Fruit fly (Drosophila melanogaster): ENCODE results near the gene Cp190.

The Cp190 gene

dm6 chr3R:15289828-15290641, 15.0 kb upstream of the Cp190 start:
- no peak for TF ChIP-seq CG8478 (optimal IDR thresholded peaks at IDR 0.05)
- no peak for TF ChIP-seq CTCF (optimal IDR thresholded peaks at IDR 0.05)

dm6 chr3R:15288802-15289201, 13.8 kb upstream of the Cp190 start:
- no peak for TF ChIP-seq CTCF (optimal IDR thresholded peaks at IDR 0.05)
- TF ChIP-seq CG8478 (optimal IDR thresholded peaks at IDR 0.05) = no peak

DNA sequence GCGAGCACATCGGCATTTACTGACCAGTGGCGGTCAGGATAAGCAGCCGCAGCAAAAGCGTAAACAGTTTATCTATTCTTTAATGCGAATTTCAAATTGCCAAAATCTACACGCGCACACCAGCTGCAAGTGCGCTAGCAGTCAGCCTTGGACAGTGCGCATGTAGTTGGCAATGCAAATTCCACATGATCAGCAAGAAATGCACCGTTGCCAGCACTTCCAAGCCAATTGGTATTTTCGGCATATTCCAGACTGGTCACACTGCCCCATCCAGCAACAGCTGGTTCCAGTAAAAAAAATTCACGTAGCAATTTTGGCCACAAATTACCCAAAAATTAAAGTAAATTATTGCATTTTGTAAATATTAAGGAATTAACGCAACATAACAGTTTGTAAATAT, 12.7 kb upstream of the Cp190 start:
- no peak for TF ChIP-seq CG8478 (optimal IDR thresholded peaks at IDR 0.05)
- peak; percentile 51 to 64 for TF ChIP-seq CTCF (optimal IDR thresholded peaks at IDR 0.05)

dm6 chr3R:15286693-15287041, 11.6 kb upstream of the Cp190 start:
- TF ChIP-seq CG8478 (optimal IDR thresholded peaks at IDR 0.05) = no peak
- TF ChIP-seq CTCF (optimal IDR thresholded peaks at IDR 0.05) = no peak

DNA sequence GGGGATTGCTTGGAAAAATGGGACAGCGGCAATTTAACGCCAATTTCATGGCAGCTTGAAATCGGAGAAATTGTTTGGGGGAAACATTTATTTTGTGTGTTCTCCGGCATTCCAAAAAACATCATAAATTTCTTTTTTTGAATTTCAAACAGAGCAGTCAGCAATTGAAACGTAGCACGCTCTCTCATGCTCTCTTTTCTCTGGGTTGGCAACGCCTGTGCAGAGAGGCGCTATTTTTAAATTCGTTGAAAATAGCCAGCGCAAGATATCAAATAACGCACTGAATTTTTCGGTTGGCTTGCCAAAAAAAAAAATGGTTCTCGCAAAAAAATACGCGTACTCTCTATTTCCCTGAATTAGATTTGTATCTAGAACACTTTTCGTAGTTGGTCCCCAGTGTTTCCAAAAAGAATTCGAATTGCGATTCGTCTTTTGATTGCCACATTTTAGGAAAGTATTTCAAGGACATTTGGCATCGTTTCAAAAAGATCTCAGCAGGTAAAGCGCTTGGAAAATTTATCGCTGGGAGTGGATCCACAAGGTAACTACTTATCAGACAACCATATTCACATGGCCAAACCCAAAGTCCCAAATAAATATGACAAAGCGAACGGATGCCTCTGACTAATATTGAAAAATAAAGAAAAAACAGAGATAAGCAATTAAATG, 11.1 kb upstream of the Cp190 start:
- TF ChIP-seq CTCF (optimal IDR thresholded peaks at IDR 0.05) (peak in 1 of 2 experiments; percentile 32), CG8478 (optimal IDR thresholded peaks at IDR 0.05) (no peak)

dm6 chr3R:15282982-15283809, 8.2 kb upstream of the Cp190 start:
- TF ChIP-seq CTCF (optimal IDR thresholded peaks at IDR 0.05) = no peak

DNA sequence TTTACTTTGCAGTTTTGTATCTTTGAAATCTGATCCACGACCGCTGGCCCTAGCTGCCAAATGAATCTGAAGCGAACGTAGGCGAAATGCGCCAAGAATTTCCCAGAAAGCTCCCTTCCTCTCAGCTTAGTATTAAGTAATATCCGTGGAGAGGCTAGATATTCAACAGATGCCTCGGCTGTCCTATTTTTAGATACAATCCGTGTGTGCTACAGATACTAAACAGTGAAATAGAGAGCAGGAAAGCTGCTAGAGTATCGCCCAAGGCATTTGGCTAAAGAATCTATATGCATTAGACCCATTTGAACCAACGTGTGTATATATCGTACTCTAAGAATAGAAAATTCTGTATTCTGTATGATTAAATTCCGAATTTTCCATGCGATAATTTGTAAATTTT, 7.3 kb upstream of the Cp190 start:
- TF ChIP-seq CG8478 (optimal IDR thresholded peaks at IDR 0.05) = no peak

DNA sequence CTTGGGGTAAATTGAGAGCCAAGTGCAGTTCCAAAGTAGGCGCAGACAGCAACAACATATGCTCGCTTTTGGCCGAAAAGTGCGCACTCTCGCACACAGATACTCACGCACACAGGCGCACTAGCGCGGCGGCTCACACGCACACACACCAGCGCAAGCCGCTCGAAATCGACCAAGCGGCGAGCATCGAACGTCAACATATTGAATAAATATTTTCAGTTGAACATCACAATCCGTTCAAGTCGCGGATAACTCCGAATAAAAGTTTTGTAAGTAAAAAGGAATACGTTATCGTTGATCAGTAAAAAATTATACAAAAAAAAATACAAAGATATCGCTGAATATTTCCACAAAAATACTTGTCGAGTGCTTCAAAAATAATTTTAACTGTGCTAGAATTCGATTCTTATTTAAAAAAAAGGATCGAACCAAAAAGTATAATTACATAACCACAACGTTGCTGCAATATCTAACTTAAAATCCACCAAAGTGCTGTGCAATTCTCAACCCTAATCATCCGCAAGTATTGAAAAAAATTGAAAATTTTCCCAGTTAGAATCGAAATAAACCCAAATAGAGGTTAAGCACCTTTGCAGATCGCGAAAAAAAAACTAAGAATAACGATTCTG, 6.4 kb upstream of the Cp190 start:
- TF ChIP-seq CTCF (optimal IDR thresholded peaks at IDR 0.05) (no peak), CG8478 (optimal IDR thresholded peaks at IDR 0.05) (no peak)

DNA sequence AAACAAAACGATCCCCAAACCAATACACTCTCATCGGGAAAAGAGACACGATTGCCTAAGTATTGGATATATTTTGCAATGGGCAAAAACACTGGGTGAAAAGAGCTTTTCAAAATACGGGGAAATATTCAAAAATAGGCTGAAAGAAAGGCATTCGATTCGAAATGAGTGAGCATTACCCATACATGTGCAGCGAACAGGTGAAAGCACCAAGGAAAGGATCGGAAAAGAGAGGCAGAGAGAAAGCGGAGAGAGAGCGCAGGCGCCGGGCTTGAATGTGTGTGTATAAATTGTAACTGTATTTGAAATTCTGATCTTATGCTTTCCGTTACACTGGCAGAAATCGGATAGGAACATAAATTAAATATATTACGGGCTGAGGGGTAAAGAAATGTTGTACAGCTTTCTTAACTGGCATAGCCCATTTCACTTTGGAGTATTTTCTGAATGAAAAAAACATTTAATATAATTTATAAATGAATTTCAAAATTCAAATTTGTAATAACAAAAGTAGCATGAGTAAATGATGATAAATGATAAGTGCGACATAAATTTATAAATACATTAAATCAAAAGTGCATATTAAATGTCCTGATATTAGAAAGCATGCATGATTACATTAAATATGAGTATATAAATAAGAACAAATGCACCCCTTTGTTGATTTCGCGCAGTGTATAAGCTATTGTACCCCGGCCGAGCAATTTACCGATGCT, 5.7 kb upstream of the Cp190 start:
- TF ChIP-seq CG8478 (optimal IDR thresholded peaks at IDR 0.05) (no peak), CTCF (optimal IDR thresholded peaks at IDR 0.05) (no peak)

DNA sequence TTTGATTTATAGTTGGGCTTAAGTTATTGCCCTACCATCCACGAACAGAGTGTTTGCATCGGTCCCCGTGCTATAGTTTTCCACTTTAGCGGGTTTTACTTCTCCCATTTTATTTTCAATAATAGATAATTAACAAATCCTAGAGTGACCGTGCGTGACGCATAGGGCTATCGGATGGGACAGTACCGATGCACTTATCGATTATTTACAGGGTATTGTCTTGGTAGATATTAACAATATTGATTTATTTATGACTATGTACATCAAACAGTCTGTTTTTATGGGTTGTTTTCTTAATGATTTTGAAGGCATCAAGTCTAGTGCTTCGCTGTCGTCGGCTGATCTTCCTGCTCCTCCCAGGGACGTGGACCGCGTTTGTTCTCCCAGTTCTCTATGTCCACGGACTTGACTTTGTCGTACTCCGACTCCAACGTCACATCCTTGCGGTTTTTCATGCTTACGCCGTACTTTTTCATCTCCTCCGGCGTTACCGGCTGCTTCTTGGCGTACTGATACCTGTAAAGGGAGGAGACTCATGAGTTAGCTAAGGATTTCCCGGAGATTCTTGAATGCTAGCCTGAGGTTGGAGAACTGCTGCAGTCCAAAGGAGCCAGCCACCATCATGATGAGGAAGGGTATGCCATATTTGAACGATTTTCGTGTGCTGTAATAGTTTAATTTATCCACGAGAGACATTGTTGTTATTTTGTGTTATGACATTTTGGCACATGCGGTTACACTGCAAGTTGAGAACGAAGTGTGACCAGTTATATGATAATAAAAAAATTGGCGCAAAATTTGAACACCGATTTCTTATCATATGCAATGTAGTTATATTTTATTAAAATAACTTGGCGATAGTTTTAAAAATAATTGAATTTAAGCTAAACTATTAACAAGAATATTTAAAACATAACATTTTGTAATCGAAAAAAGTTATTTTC, 3.2 kb upstream of the Cp190 start, which contains the start of the genes MRG15 and Tm1:
TSS of gene MRG15 (minus strand) at position 184 of the 944 bp plus-strand sequence.
TSS of gene Tm1 (plus strand) at position 295 of the 944 bp plus-strand sequence.
- TF ChIP-seq CTCF (optimal IDR thresholded peaks at IDR 0.05) = no peak
- no peak for TF ChIP-seq CG8478 (optimal IDR thresholded peaks at IDR 0.05)

- no peak for TF ChIP-seq CTCF (optimal IDR thresholded peaks at IDR 0.05)
- TF ChIP-seq CG8478 (optimal IDR thresholded peaks at IDR 0.05) = no peak
These were observed 6.2 kb downstream of the Cp190 start for dm6 chr3R:15268856-15269255.

- TF ChIP-seq CTCF (optimal IDR thresholded peaks at IDR 0.05) (no peak), CG8478 (optimal IDR thresholded peaks at IDR 0.05) (no peak)
These were observed 6.6 kb downstream of the Cp190 start, which contains the start of the genes CG14864 and Zip88E for dm6 chr3R:15268426-15268825. Gene CG14864, minus strand, starts transcription at chr3R:15268538. Gene Zip88E, plus strand, starts transcription at chr3R:15268662.

DNA sequence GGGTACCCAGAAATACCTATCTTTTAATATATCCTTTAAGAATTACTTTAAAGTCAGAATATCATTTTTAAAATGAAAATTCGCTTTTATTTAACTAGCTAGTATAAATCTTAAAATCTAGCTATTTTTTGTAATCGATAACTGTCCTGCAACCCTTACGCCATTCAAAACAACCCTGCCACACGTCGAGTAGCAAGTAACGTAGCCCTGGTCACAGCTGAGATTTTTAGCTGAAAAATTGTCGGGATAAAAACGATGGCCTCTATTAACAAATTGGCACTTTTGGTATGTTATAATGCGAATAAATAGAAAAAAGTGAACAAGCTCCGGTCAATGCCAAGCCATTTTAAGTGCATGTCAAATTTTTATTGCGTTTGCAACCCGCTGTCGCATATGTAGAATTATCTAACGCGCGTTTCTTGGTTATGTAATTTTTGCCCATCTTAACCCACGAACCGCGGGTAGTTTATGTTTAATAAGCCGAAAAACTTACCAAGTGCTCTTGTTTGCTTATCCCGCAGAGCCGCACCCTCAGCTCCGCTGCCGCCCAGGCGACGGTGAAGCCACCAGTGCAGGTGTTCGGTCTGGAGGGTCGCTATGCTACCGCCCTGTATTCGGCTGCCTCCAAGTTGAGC, 9.5 kb downstream of the Cp190 start, which contains the start of gene ATPsynO:
TSS of gene ATPsynO (plus strand) at position 186 of the 635 bp plus-strand sequence.
- TF ChIP-seq CTCF (optimal IDR thresholded peaks at IDR 0.05) (peak in 1 of 2 experiments; percentile 45), CG8478 (optimal IDR thresholded peaks at IDR 0.05) (no peak)

All from S2 (cell line).